Fruit fly (Drosophila melanogaster) whole organism, embryonic: ENCODE data around the gene Cyp4ac1.

Experiments
- Ada2b ChIP-seq: fragments of 200-800 bp; sonication (Bioruptor generic); IDR thresholded peaks from 2 replicates; pipeline ENCODE4 v1.3.6; 2022; ENCODE audit warnings: missing biosample characterization, missing genetic modification characterization
- CG12071 ChIP-seq: fragments of 200-800 bp; sonication (Bioruptor generic); optimal IDR thresholded peaks from 3 replicates; lab custom pipeline; 2018; ENCODE audit warnings: missing biosample characterization, mild to moderate bottlenecking, missing genetic modification characterization
- CG1233 ChIP-seq: fragments of 200-800 bp; sonication (Bioruptor generic); optimal IDR thresholded peaks from 4 replicates; lab custom pipeline; 2018; ENCODE audit warnings: missing biosample characterization, mild to moderate bottlenecking, missing genetic modification characterization
- CG12744 ChIP-seq: fragments of 200-800 bp; sonication (Bioruptor generic); optimal IDR thresholded peaks from 2 replicates; lab custom pipeline; 2016; ENCODE audit warnings: missing biosample characterization, missing genetic modification characterization
- CG15269 ChIP-seq: fragments of 200-800 bp; sonication (Bioruptor generic); optimal IDR thresholded peaks from 2 replicates; lab custom pipeline; 2018; ENCODE audit warnings: missing biosample characterization, mild to moderate bottlenecking, missing genetic modification characterization, moderate library complexity
- CG1529 ChIP-seq: fragments of 200-800 bp; sonication (Bioruptor generic); optimal IDR thresholded peaks from 3 replicates; lab custom pipeline; 2018; ENCODE audit warnings: missing biosample characterization, missing genetic modification characterization
- CG15514 ChIP-seq: fragments of 200-800 bp; sonication (Bioruptor generic); optimal IDR thresholded peaks from 3 replicates; lab custom pipeline; 2017; ENCODE audit warnings: missing biosample characterization, missing genetic modification characterization, mild to moderate bottlenecking, moderate library complexity, missing genetic modification reagents
- CG15601 ChIP-seq: fragments of 200-800 bp; sonication (Bioruptor generic); optimal IDR thresholded peaks from 3 replicates; lab custom pipeline; 2019; ENCODE audit warnings: missing biosample characterization, mild to moderate bottlenecking, missing genetic modification characterization, moderate library complexity
- CG1603 ChIP-seq: fragments of 200-800 bp; sonication (Bioruptor generic); optimal IDR thresholded peaks from 2 replicates; lab custom pipeline; 2019; ENCODE audit warnings: missing biosample characterization, mild to moderate bottlenecking, missing genetic modification characterization, moderate library complexity
- CG16863 ChIP-seq: fragments of 200-800 bp; sonication (Bioruptor generic); optimal IDR thresholded peaks from 3 replicates; lab custom pipeline; 2016; ENCODE audit warnings: missing biosample characterization, missing genetic modification characterization
- CG17328 ChIP-seq: fragments of 200-800 bp; sonication (Bioruptor generic); IDR thresholded peaks from 2 replicates; pipeline ENCODE4 v1.3.6; 2022; ENCODE audit warnings: missing biosample characterization, missing genetic modification characterization
- CG17912 ChIP-seq: fragments of 200-800 bp; sonication (Bioruptor generic); optimal IDR thresholded peaks from 2 replicates; lab custom pipeline; 2018; ENCODE audit warnings: missing biosample characterization, mild to moderate bottlenecking, missing genetic modification characterization
- CG18599 ChIP-seq: fragments of 200-800 bp; sonication (Bioruptor generic); optimal IDR thresholded peaks from 3 replicates; lab custom pipeline; 2017; ENCODE audit warnings: missing biosample characterization, missing genetic modification characterization, mild to moderate bottlenecking, moderate library complexity, missing genetic modification reagents
- CG31441 ChIP-seq: fragments of 200-800 bp; sonication (Bioruptor generic); IDR thresholded peaks from 2 replicates; pipeline ENCODE4 v1.3.6; 2022; ENCODE audit warnings: missing biosample characterization, missing genetic modification characterization
- CG32532 ChIP-seq: fragments of 200-800 bp; sonication (Bioruptor generic); IDR thresholded peaks from 2 replicates; pipeline ENCODE4 v1.3.6; 2022; ENCODE audit warnings: missing biosample characterization, missing genetic modification characterization
- CG42726 ChIP-seq: fragments of 200-800 bp; sonication (Bioruptor generic); IDR thresholded peaks from 2 replicates; pipeline ENCODE4 v1.3.6; 2022; ENCODE audit warnings: missing biosample characterization, missing genetic modification characterization; ENCODE audit not compliant: partially characterized antibody
- CG4328 ChIP-seq: fragments of 200-800 bp; sonication (Bioruptor generic); optimal IDR thresholded peaks from 3 replicates; lab custom pipeline; 2017; ENCODE audit warnings: missing biosample characterization, missing genetic modification reagents, missing genetic modification characterization
- CG7271 ChIP-seq: fragments of 200-800 bp; sonication (Bioruptor generic); optimal IDR thresholded peaks from 2 replicates; lab custom pipeline; 2018; ENCODE audit warnings: missing biosample characterization, mild to moderate bottlenecking, missing genetic modification characterization, moderate library complexity
- CG7745 ChIP-seq: fragments of 200-800 bp; sonication (Bioruptor generic); optimal IDR thresholded peaks from 2 replicates; lab custom pipeline; 2018; ENCODE audit warnings: missing biosample characterization, mild to moderate bottlenecking, missing genetic modification characterization, moderate library complexity
- CG7839 ChIP-seq: fragments of 200-800 bp; sonication (Bioruptor generic); optimal IDR thresholded peaks from 3 replicates; lab custom pipeline; 2018; ENCODE audit warnings: missing biosample characterization, mild to moderate bottlenecking, missing genetic modification characterization, moderate library complexity
- CG7928 ChIP-seq: fragments of 200-800 bp; sonication (Bioruptor generic); optimal IDR thresholded peaks from 2 replicates; lab custom pipeline; 2017; ENCODE audit warnings: missing biosample characterization, mild to moderate bottlenecking, missing genetic modification characterization
- CG8359 ChIP-seq: fragments of 200-800 bp; sonication (Bioruptor generic); optimal IDR thresholded peaks from 2 replicates; lab custom pipeline; 2017; ENCODE audit warnings: missing biosample characterization, mild to moderate bottlenecking, missing genetic modification characterization, borderline replicate concordance
- Dbx ChIP-seq: fragments of 200-800 bp; sonication (Bioruptor generic); IDR thresholded peaks from 3 replicates; pipeline ENCODE4 v1.3.6; 2022; ENCODE audit warnings: missing biosample characterization, missing genetic modification characterization
- Dll ChIP-seq: fragments of 200-800 bp; sonication (Bioruptor generic); IDR thresholded peaks from 4 replicates; pipeline ENCODE4 v1.3.6; 2022; ENCODE audit warnings: missing biosample characterization, missing genetic modification characterization; ENCODE audit not compliant: partially characterized antibody
- Dp ChIP-seq: fragments of 200-800 bp; sonication (Bioruptor generic); optimal IDR thresholded peaks from 2 replicates; lab custom pipeline; 2018; ENCODE audit warnings: missing biosample characterization, mild to moderate bottlenecking, missing genetic modification characterization, moderate library complexity
- Dref ChIP-seq: fragments of 200-800 bp; sonication (Bioruptor generic); IDR thresholded peaks from 2 replicates; pipeline ENCODE4 v1.3.6; 2022; ENCODE audit warnings: missing biosample characterization, missing genetic modification characterization
- Hr78 ChIP-seq, 2 experiments: fragments of 200-800 bp in 1 of 2; fragments of >200 bp in 1 of 2; sonication (Bioruptor generic) in 1 of 2; optimal IDR thresholded peaks; 2 replicates each; lab custom pipeline; 2017 to 2019; ENCODE audit warnings: missing biosample characterization in 2 of 2, missing genetic modification characterization in 2 of 2, mild to moderate bottlenecking in 1 of 2, moderate library complexity in 1 of 2
- Lim3 ChIP-seq: fragments of 200-800 bp; sonication (Bioruptor generic); IDR thresholded peaks from 2 replicates; pipeline ENCODE4 v1.3.6; 2022; ENCODE audit warnings: missing biosample characterization, missing genetic modification characterization
- Neu2 ChIP-seq: fragments of 200-800 bp; sonication (Bioruptor generic); optimal IDR thresholded peaks from 3 replicates; lab custom pipeline; 2016; ENCODE audit warnings: missing biosample characterization, missing genetic modification characterization, borderline replicate concordance
- Poxn ChIP-seq: fragments of 200-800 bp; sonication (Bioruptor generic); IDR thresholded peaks from 2 replicates; pipeline ENCODE4 v1.3.6; 2022; ENCODE audit warnings: missing biosample characterization, missing genetic modification characterization
- Ravus ChIP-seq: fragments of 200-800 bp; sonication (Bioruptor generic); IDR thresholded peaks from 2 replicates; pipeline ENCODE4 v1.3.6; 2022; ENCODE audit warnings: missing biosample characterization, missing genetic modification characterization
- Side ChIP-seq: fragments of 200-800 bp; sonication (Bioruptor generic); optimal IDR thresholded peaks from 2 replicates; lab custom pipeline; 2016; ENCODE audit warnings: missing biosample characterization, missing genetic modification characterization
- Sox102F ChIP-seq: fragments of 200-800 bp; sonication (Bioruptor generic); optimal IDR thresholded peaks from 2 replicates; lab custom pipeline; 2018; ENCODE audit warnings: missing biosample characterization, mild to moderate bottlenecking, missing genetic modification characterization, moderate library complexity
- Tbp ChIP-seq: fragments of >200 bp; optimal IDR thresholded peaks from 2 replicates; lab custom pipeline; 2018; ENCODE audit warnings: missing biosample characterization, missing genetic modification characterization
- aop ChIP-seq: fragments of 200-800 bp; sonication (Bioruptor generic); IDR thresholded peaks from 2 replicates; pipeline ENCODE4 v1.3.6; 2022; ENCODE audit warnings: missing biosample characterization, missing genetic modification characterization
- cad ChIP-seq: fragments of >200 bp; optimal IDR thresholded peaks from 2 replicates; lab custom pipeline; 2017; ENCODE audit warnings: missing biosample characterization, missing genetic modification characterization
- crc ChIP-seq: fragments of 200-800 bp; sonication (Bioruptor generic); optimal IDR thresholded peaks from 2 replicates; lab custom pipeline; 2016; ENCODE audit warnings: missing biosample characterization, missing genetic modification characterization
- crol ChIP-seq: fragments of 200-800 bp; sonication (Bioruptor generic); IDR thresholded peaks from 2 replicates; pipeline ENCODE4 v1.3.6; 2022; ENCODE audit warnings: missing biosample characterization, missing genetic modification characterization
- ems ChIP-seq: fragments of 200-800 bp; sonication (Bioruptor generic); optimal IDR thresholded peaks from 3 replicates; lab custom pipeline; 2016; ENCODE audit warnings: missing biosample characterization, missing genetic modification characterization
- eve ChIP-seq, 2 experiments: fragments of >200 bp; optimal IDR thresholded peaks; 2 replicates each; lab custom pipeline; 2017; ENCODE audit warnings: missing biosample characterization in 2 of 2, missing genetic modification characterization in 2 of 2
- ham ChIP-seq: fragments of 200-800 bp; sonication (Bioruptor generic); IDR thresholded peaks from 2 replicates; pipeline ENCODE4 v1.3.6; 2022; ENCODE audit warnings: missing biosample characterization, missing genetic modification characterization
- hth ChIP-seq: fragments of >200 bp; optimal IDR thresholded peaks from 2 replicates; lab custom pipeline; 2017; ENCODE audit warnings: inconsistent platforms
- insv ChIP-seq, 2 experiments: fragments of 200-800 bp; sonication (Bioruptor generic); optimal IDR thresholded peaks; 3 replicates each; lab custom pipeline; 2016 to 2018; ENCODE audit warnings: missing biosample characterization in 2 of 2, missing genetic modification characterization in 2 of 2
- jumu ChIP-seq: fragments of 200-800 bp; sonication (Bioruptor generic); optimal IDR thresholded peaks from 3 replicates; lab custom pipeline; 2016; ENCODE audit warnings: missing biosample characterization, missing genetic modification characterization
- mirr ChIP-seq: fragments of 200-800 bp; sonication (Bioruptor generic); optimal IDR thresholded peaks from 3 replicates; lab custom pipeline; 2018; ENCODE audit warnings: missing biosample characterization, mild to moderate bottlenecking, missing genetic modification characterization
- nau ChIP-seq: fragments of 200-800 bp; sonication (Bioruptor generic); optimal IDR thresholded peaks from 3 replicates; lab custom pipeline; 2017; ENCODE audit warnings: missing biosample characterization, mild to moderate bottlenecking, missing genetic modification characterization, missing genetic modification reagents
- seq ChIP-seq: fragments of 200-800 bp; sonication (Bioruptor generic); IDR thresholded peaks from 2 replicates; pipeline ENCODE4 v1.3.6; 2022; ENCODE audit warnings: missing biosample characterization, missing genetic modification characterization
- toy ChIP-seq: fragments of 200-800 bp; sonication (Bioruptor generic); IDR thresholded peaks from 2 replicates; pipeline ENCODE4 v1.3.6; 2022; ENCODE audit warnings: missing biosample characterization, missing genetic modification characterization
- vvl ChIP-seq: fragments of 200-800 bp; sonication (Bioruptor generic); IDR thresholded peaks from 2 replicates; pipeline ENCODE4 v1.3.6; 2022; ENCODE audit warnings: missing biosample characterization, missing genetic modification characterization
- yki ChIP-seq: fragments of >200 bp; optimal IDR thresholded peaks from 3 replicates; lab custom pipeline; 2018

Cyp4ac1 gene

DNA sequence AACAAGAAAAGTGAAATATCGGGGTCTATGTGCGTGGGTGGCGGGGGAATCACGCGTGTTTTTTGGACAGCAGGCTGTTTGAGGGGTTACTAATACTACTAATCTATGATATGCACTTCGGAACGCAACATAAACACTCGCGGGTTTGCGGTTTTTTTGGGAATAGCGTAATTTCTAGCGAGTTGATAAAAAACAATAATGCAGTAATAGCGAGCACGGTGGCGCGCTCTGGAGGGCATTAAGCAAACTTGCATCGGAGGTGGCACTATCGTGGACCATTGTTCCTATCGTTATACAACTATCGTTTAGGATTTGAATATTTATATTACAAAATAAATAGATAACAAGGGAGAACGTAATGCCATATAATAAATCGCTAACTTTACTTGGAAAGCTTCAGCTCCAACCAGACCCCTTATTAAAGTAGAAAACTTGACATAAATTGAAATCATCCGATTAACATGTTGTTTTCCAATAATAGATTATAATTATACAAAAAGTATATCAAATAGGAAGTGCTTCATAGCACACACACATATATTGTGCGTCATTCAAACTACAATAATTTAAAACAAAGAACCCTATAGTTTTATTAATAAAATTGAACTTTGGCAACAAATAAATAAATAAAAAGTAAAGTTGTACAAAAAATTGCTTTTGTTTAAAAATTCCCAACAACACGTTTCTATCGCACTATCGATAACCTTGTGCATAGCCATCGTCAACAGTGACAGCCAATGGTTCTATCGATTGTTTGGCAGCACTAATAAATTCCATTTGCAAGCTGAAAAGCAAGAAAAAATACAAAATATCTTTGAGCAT lies 14.7 kb downstream of the Cyp4ac1 start, which contains the start of the genes Nin and Bub1 (continued):
- peak; percentile 86 for TF ChIP-seq Dref (GFP tag; lab: Robert Waterston, UW)
- TF ChIP-seq cad (GFP tag; lab: Kevin White, UChicago) = no peak
- peak; percentile 69 for TF ChIP-seq vvl (GFP tag; lab: Robert Waterston, UW)
- TF ChIP-seq aop (GFP tag; lab: Robert Waterston, UW) = no peak
- TF ChIP-seq CG7745 = no peak
- TF ChIP-seq CG8359 (GFP tag; lab: Kevin White, UChicago) = no peak
- no peak for TF ChIP-seq CG7839 (tag; lab: Kevin White, UChicago)
- no peak for TF ChIP-seq CG1529 (GFP tag; lab: Kevin White, UChicago)
- no peak for TF ChIP-seq CG16863 (GFP tag; lab: Kevin White, UChicago)
- peak; percentile 50 for TF ChIP-seq CG1603 (tag; lab: Kevin White, UChicago)
- TF ChIP-seq ems = no peak
- TF ChIP-seq crol = no peak
- no peak for TF ChIP-seq ham (GFP tag; lab: Robert Waterston, UW)
- peak; percentile 65 for TF ChIP-seq CG32532 (GFP tag; lab: Robert Waterston, UW)
- TF ChIP-seq insv (GFP tag; optimal IDR thresholded peaks at IDR 0.05; lab: Kevin White, UChicago) = no peak
- no peak for TF ChIP-seq Tbp (GFP tag; lab: Kevin White, UChicago)
- no peak for TF ChIP-seq nau (GFP tag; lab: Kevin White, UChicago)
- TF ChIP-seq CG15601 (tag; lab: Kevin White, UChicago) = no peak
- no peak for TF ChIP-seq CG4328 (GFP tag; lab: Kevin White, UChicago)
- no peak for TF ChIP-seq CG31441 (GFP tag; lab: Robert Waterston, UW)
- TF ChIP-seq CG12744 (GFP tag; lab: Kevin White, UChicago) = no peak
- peak; percentile 71 for TF ChIP-seq Dbx (GFP tag; lab: Robert Waterston, UW)
- TF ChIP-seq CG1233 (GFP tag; lab: Kevin White, UChicago) = no peak
- peak; percentile 82 for TF ChIP-seq Dll
- no peak for TF ChIP-seq Side
- no peak for TF ChIP-seq crc (GFP tag; lab: Kevin White, UChicago)
- TF ChIP-seq CG17912 (GFP tag; lab: Kevin White, UChicago) = no peak
- no peak for TF ChIP-seq Poxn (GFP tag; lab: Robert Waterston, UW)
- no peak for TF ChIP-seq CG7271 (tag; lab: Kevin White, UChicago)
- no peak for TF ChIP-seq toy (GFP tag; lab: Robert Waterston, UW)
- TF ChIP-seq Ravus = no peak
- no peak for TF ChIP-seq CG15514 (GFP tag; lab: Kevin White, UChicago)
- TF ChIP-seq CG17328 (GFP tag; lab: Robert Waterston, UW) = no peak
- no peak for TF ChIP-seq Neu2 (GFP tag; lab: Kevin White, UChicago)
- TF ChIP-seq eve (GFP tag; optimal IDR thresholded peaks at IDR 0.05; lab: Kevin White, UChicago) = no peak
- TF ChIP-seq CG7928 (GFP tag; lab: Kevin White, UChicago) = no peak
- TF ChIP-seq CG12071 (GFP tag; lab: Kevin White, UChicago) = no peak
- TF ChIP-seq yki (lab: Kevin White, UChicago) = no peak
- TF ChIP-seq Dp (GFP tag; lab: Kevin White, UChicago) = peak; percentile 37
- TF ChIP-seq CG18599 (GFP tag; lab: Kevin White, UChicago) = no peak
- TF ChIP-seq jumu (GFP tag; lab: Kevin White, UChicago) = no peak
- no peak for TF ChIP-seq Sox102F
- no peak for TF ChIP-seq Lim3
- no peak for TF ChIP-seq mirr (GFP tag; lab: Kevin White, UChicago)
- TF ChIP-seq hth (lab: Kevin White, UChicago) = no peak
- no peak for TF ChIP-seq Ada2b (GFP tag; lab: Robert Waterston, UW)
- no peak for TF ChIP-seq Hr78 (GFP tag; optimal IDR thresholded peaks at IDR 0.05; lab: Kevin White, UChicago)
- peak; percentile 96 for TF ChIP-seq CG42726 (GFP tag; lab: Robert Waterston, UW)
- TF ChIP-seq CG15269 (tag; lab: Kevin White, UChicago) = no peak
- no peak for TF ChIP-seq seq
